Fruit fly (Drosophila melanogaster) whole organism, prepupa: ENCODE data around the gene Cp16.

Experiments used
- Blimp-1 ChIP-seq: fragments of 200-800 bp; sonication (Bioruptor generic); optimal IDR thresholded peaks from 3 replicates; lab custom pipeline; 2017; ENCODE audit warnings: missing biosample characterization, missing genetic modification characterization, mild to moderate bottlenecking, moderate library complexity, missing genetic modification reagents
- CG10631 ChIP-seq: fragments of 200-800 bp; sonication (Bioruptor generic); optimal IDR thresholded peaks from 2 replicates; lab custom pipeline; 2016; ENCODE audit warnings: missing biosample characterization, missing genetic modification characterization
- CG10669 ChIP-seq: fragments of 200-800 bp; sonication (Bioruptor generic); optimal IDR thresholded peaks from 3 replicates; lab custom pipeline; 2018; ENCODE audit warnings: missing biosample characterization, mild to moderate bottlenecking, missing genetic modification characterization, moderate library complexity
- CG11762 ChIP-seq: fragments of 200-800 bp; sonication (Bioruptor generic); optimal IDR thresholded peaks from 3 replicates; lab custom pipeline; 2016; ENCODE audit warnings: missing biosample characterization, missing genetic modification characterization; ENCODE audit not compliant: insufficient read depth
- CG11902 ChIP-seq: fragments of 200-800 bp; sonication (Bioruptor generic); optimal IDR thresholded peaks from 3 replicates; lab custom pipeline; 2016; ENCODE audit warnings: missing biosample characterization, missing genetic modification characterization
- CG15336 ChIP-seq: fragments of 200-800 bp; sonication (Bioruptor generic); IDR thresholded peaks from 2 replicates; pipeline ENCODE4 v1.3.6; 2022; ENCODE audit warnings: missing biosample characterization, missing genetic modification characterization
- CG1621 ChIP-seq: fragments of 200-800 bp; sonication (Bioruptor generic); optimal IDR thresholded peaks from 3 replicates; lab custom pipeline; 2018; ENCODE audit warnings: missing biosample characterization, mild to moderate bottlenecking, missing genetic modification characterization
- CG3032 ChIP-seq: fragments of 200-800 bp; optimal IDR thresholded peaks from 2 replicates; lab custom pipeline; 2019; ENCODE audit warnings: missing biosample characterization, mild to moderate bottlenecking, missing genetic modification characterization, moderate library complexity
- CG31627 ChIP-seq: fragments of 200-800 bp; sonication (Bioruptor generic); optimal IDR thresholded peaks from 3 replicates; lab custom pipeline; 2016; ENCODE audit warnings: missing biosample characterization, missing genetic modification characterization
- CG3919 ChIP-seq: fragments of 200-800 bp; sonication (Bioruptor generic); optimal IDR thresholded peaks from 3 replicates; lab custom pipeline; 2016; ENCODE audit warnings: missing biosample characterization, missing genetic modification characterization
- CG4318 ChIP-seq: fragments of 200-800 bp; sonication (Bioruptor generic); optimal IDR thresholded peaks from 3 replicates; lab custom pipeline; 2017; ENCODE audit warnings: missing biosample characterization, mild to moderate bottlenecking, missing genetic modification characterization
- CG6276 ChIP-seq: fragments of 200-800 bp; sonication (Bioruptor generic); optimal IDR thresholded peaks from 2 replicates; lab custom pipeline; 2017; ENCODE audit warnings: missing biosample characterization, mild to moderate bottlenecking, missing genetic modification characterization
- CG6792 ChIP-seq: fragments of 200-800 bp; sonication (Bioruptor generic); optimal IDR thresholded peaks from 3 replicates; lab custom pipeline; 2016; ENCODE audit warnings: missing biosample characterization, missing genetic modification characterization
- CG6808 ChIP-seq: fragments of 200-800 bp; sonication (Bioruptor generic); optimal IDR thresholded peaks from 3 replicates; lab custom pipeline; 2017; ENCODE audit warnings: missing biosample characterization, missing genetic modification characterization, mild to moderate bottlenecking, moderate library complexity, missing genetic modification reagents
- CG6854 ChIP-seq: fragments of 200-800 bp; sonication (Bioruptor generic); optimal IDR thresholded peaks from 2 replicates; lab custom pipeline; 2017; ENCODE audit warnings: missing biosample characterization, mild to moderate bottlenecking, missing genetic modification characterization
- CG7368 ChIP-seq: fragments of 200-800 bp; sonication (Bioruptor generic); optimal IDR thresholded peaks from 3 replicates; lab custom pipeline; 2016; ENCODE audit warnings: missing biosample characterization, missing genetic modification characterization
- CG8119 ChIP-seq: fragments of 200-800 bp; sonication (Bioruptor generic); IDR thresholded peaks from 3 replicates; pipeline ENCODE4 v1.3.6; 2022; ENCODE audit warnings: missing biosample characterization, missing genetic modification characterization
- CG8319 ChIP-seq: fragments of 200-800 bp; sonication (Bioruptor generic); optimal IDR thresholded peaks from 3 replicates; lab custom pipeline; 2016; ENCODE audit warnings: missing biosample characterization, missing genetic modification characterization
- CG8632 ChIP-seq: fragments of 200-800 bp; sonication (Bioruptor generic); optimal IDR thresholded peaks from 3 replicates; lab custom pipeline; 2016; ENCODE audit warnings: missing biosample characterization, missing genetic modification characterization
- CG9139 ChIP-seq: fragments of 200-800 bp; sonication (Bioruptor generic); optimal IDR thresholded peaks from 3 replicates; lab custom pipeline; 2017; ENCODE audit warnings: missing biosample characterization, mild to moderate bottlenecking, missing genetic modification characterization
- Eip78C ChIP-seq: fragments of 200-800 bp; sonication (Bioruptor generic); peaks from one replicate; lab custom pipeline; 2016; ENCODE audit warnings: missing biosample characterization, missing genetic modification characterization
- Eip93F ChIP-seq: fragments of 200-800 bp; sonication (Bioruptor generic); optimal IDR thresholded peaks from 2 replicates; lab custom pipeline; 2016; ENCODE audit warnings: missing biosample characterization, mild to moderate bottlenecking, missing genetic modification characterization
- Ets21C ChIP-seq: fragments of 200-800 bp; sonication (Bioruptor generic); optimal IDR thresholded peaks from 3 replicates; lab custom pipeline; 2016; ENCODE audit warnings: missing biosample characterization, missing genetic modification characterization
- Ets96B ChIP-seq: fragments of 200-800 bp; optimal IDR thresholded peaks from 2 replicates; lab custom pipeline; 2019; ENCODE audit warnings: missing biosample characterization, mild to moderate bottlenecking, missing genetic modification characterization, moderate library complexity
- Hr39 ChIP-seq: fragments of 200-800 bp; sonication (Bioruptor generic); optimal IDR thresholded peaks from 2 replicates; lab custom pipeline; 2016; ENCODE audit warnings: missing biosample characterization, missing genetic modification characterization
- Hr4 ChIP-seq: fragments of 200-800 bp; sonication (Bioruptor generic); optimal IDR thresholded peaks from 3 replicates; lab custom pipeline; 2016; ENCODE audit warnings: missing biosample characterization, missing genetic modification characterization
- Met ChIP-seq: fragments of 200-800 bp; sonication (Bioruptor generic); optimal IDR thresholded peaks from 3 replicates; lab custom pipeline; 2016; ENCODE audit warnings: missing biosample characterization, missing genetic modification characterization
- OdsH ChIP-seq: fragments of 200-800 bp; sonication (Bioruptor generic); optimal IDR thresholded peaks from 3 replicates; lab custom pipeline; 2016; ENCODE audit warnings: missing biosample characterization, missing genetic modification characterization
- Smox ChIP-seq: fragments of 200-800 bp; sonication (Bioruptor generic); optimal IDR thresholded peaks from 3 replicates; lab custom pipeline; 2016; ENCODE audit warnings: missing biosample characterization, missing genetic modification characterization
- Sox102F ChIP-seq: fragments of 200-800 bp; sonication (Bioruptor generic); optimal IDR thresholded peaks from 2 replicates; lab custom pipeline; 2016; ENCODE audit warnings: missing biosample characterization, mild to moderate bottlenecking, missing genetic modification characterization
- Sox14 ChIP-seq: fragments of 200-800 bp; sonication (Bioruptor generic); optimal IDR thresholded peaks from 3 replicates; lab custom pipeline; 2016; ENCODE audit warnings: missing biosample characterization, missing genetic modification characterization
- Sox15 ChIP-seq: fragments of 200-800 bp; sonication (Bioruptor generic); optimal IDR thresholded peaks from 3 replicates; lab custom pipeline; 2016; ENCODE audit warnings: missing biosample characterization, missing genetic modification characterization
- achi ChIP-seq: fragments of 200-800 bp; sonication (Bioruptor generic); optimal IDR thresholded peaks from 3 replicates; lab custom pipeline; 2016; ENCODE audit warnings: missing biosample characterization, missing genetic modification characterization
- cyc ChIP-seq: fragments of 200-800 bp; sonication (Bioruptor generic); optimal IDR thresholded peaks from 3 replicates; lab custom pipeline; 2016; ENCODE audit warnings: missing biosample characterization, missing genetic modification characterization
- dac ChIP-seq: fragments of 200-800 bp; sonication (Bioruptor generic); optimal IDR thresholded peaks from 2 replicates; lab custom pipeline; 2017; ENCODE audit warnings: missing biosample characterization, mild to moderate bottlenecking, missing genetic modification characterization
- esn ChIP-seq: fragments of 200-800 bp; sonication (Bioruptor generic); optimal IDR thresholded peaks from 2 replicates; lab custom pipeline; 2016; ENCODE audit warnings: missing biosample characterization, mild to moderate bottlenecking, missing genetic modification characterization, moderate library complexity
- fd59A ChIP-seq: fragments of 200-800 bp; sonication (Bioruptor generic); optimal IDR thresholded peaks from 2 replicates; lab custom pipeline; 2017; ENCODE audit warnings: missing biosample characterization, mild to moderate bottlenecking, missing genetic modification characterization, missing genetic modification reagents
- fd85E ChIP-seq: fragments of 200-800 bp; sonication (Bioruptor generic); optimal IDR thresholded peaks from 3 replicates; lab custom pipeline; 2016; ENCODE audit warnings: missing biosample characterization, missing genetic modification characterization
- pdm3 ChIP-seq: fragments of 200-800 bp; sonication (Bioruptor generic); optimal IDR thresholded peaks from 3 replicates; lab custom pipeline; 2016; ENCODE audit warnings: missing biosample characterization, missing genetic modification characterization
- spab ChIP-seq: fragments of 200-800 bp; sonication (Bioruptor generic); optimal IDR thresholded peaks from 2 replicates; lab custom pipeline; 2017; ENCODE audit warnings: missing biosample characterization, mild to moderate bottlenecking, missing genetic modification characterization, missing genetic modification reagents
- ss ChIP-seq, 2 experiments: fragments of 200-800 bp; sonication (Bioruptor generic); optimal IDR thresholded peaks; 2 replicates in 1 of 2; 3 replicates in 1 of 2; lab custom pipeline; 2017 to 2018; ENCODE audit warnings: mild to moderate bottlenecking in 2 of 2, missing biosample characterization in 2 of 2, missing genetic modification characterization in 2 of 2, moderate library complexity in 1 of 2
- topi ChIP-seq: fragments of 200-800 bp; sonication (Bioruptor generic); optimal IDR thresholded peaks from 3 replicates; lab custom pipeline; 2016; ENCODE audit warnings: missing biosample characterization, missing genetic modification characterization
- vri ChIP-seq: fragments of 200-800 bp; sonication (Bioruptor generic); optimal IDR thresholded peaks from 3 replicates; lab custom pipeline; 2016; ENCODE audit warnings: missing biosample characterization, mild to moderate bottlenecking, missing genetic modification characterization

Cp16 gene

dm6 chr3L:8772998-8773684, 41.4 kb downstream of the Cp16 start (continued):
- TF ChIP-seq fd85E (no peak), ss (GFP tag; optimal IDR thresholded peaks at IDR 0.05; lab: Kevin White, UChicago) (peak; percentile 47 to 63), CG8119 (GFP tag; lab: Robert Waterston, UW) (peak; percentile 88), topi (GFP tag; lab: Kevin White, UChicago) (peak; percentile 10), CG3919 (GFP tag; lab: Kevin White, UChicago) (peak; percentile 69), CG6276 (GFP tag; lab: Kevin White, UChicago) (peak; percentile 63), CG11762 (GFP tag; lab: Kevin White, UChicago) (peak; percentile 47), pdm3 (peak; percentile 72), CG6808 (peak; percentile 49), cyc (GFP tag; lab: Kevin White, UChicago) (no peak), CG10669 (GFP tag; lab: Kevin White, UChicago) (peak; percentile 65), Sox15 (GFP tag; lab: Kevin White, UChicago) (no peak), CG31627 (GFP tag; lab: Kevin White, UChicago) (peak; percentile 26), spab (GFP tag; lab: Kevin White, UChicago) (peak; percentile 56), CG4318 (GFP tag; lab: Kevin White, UChicago) (peak; percentile 46), CG10631 (GFP tag; lab: Kevin White, UChicago) (peak; percentile 35), Ets96B (tag; lab: Kevin White, UChicago) (peak; percentile 64), CG6854 (GFP tag; lab: Kevin White, UChicago) (no peak), fd59A (peak; percentile 66), esn (GFP tag; lab: Kevin White, UChicago) (peak; percentile 56), Met (GFP tag; lab: Kevin White, UChicago) (peak; percentile 37), OdsH (GFP tag; lab: Kevin White, UChicago) (peak; percentile 78), CG15336 (peak; percentile 86), CG8319 (GFP tag; lab: Kevin White, UChicago) (peak; percentile 13), Ets21C (no peak)

DNA sequence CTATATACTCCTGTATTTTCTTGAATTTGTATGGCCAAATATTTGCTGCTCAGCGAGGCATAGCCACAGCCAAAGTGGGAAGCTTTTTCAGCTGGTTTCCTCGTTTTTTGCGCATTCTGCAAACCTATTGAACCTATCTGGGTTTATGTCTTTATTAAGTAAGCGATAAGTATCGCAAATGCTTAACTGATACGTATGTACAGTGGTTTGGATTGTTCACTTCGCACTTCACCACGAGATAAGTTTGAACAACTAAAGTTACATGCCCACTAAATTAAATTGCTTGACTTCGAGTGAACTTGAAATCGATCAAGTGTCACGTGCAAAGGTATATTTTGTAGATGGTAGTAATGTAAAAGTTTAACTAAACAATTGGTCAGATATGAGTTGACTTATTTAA, 42.0 kb downstream of the Cp16 start:
- TF ChIP-seq achi (GFP tag; lab: Kevin White, UChicago) (no peak), vri (GFP tag; lab: Kevin White, UChicago) (peak; percentile 51), CG6808 (no peak), Hr4 (no peak)

DNA sequence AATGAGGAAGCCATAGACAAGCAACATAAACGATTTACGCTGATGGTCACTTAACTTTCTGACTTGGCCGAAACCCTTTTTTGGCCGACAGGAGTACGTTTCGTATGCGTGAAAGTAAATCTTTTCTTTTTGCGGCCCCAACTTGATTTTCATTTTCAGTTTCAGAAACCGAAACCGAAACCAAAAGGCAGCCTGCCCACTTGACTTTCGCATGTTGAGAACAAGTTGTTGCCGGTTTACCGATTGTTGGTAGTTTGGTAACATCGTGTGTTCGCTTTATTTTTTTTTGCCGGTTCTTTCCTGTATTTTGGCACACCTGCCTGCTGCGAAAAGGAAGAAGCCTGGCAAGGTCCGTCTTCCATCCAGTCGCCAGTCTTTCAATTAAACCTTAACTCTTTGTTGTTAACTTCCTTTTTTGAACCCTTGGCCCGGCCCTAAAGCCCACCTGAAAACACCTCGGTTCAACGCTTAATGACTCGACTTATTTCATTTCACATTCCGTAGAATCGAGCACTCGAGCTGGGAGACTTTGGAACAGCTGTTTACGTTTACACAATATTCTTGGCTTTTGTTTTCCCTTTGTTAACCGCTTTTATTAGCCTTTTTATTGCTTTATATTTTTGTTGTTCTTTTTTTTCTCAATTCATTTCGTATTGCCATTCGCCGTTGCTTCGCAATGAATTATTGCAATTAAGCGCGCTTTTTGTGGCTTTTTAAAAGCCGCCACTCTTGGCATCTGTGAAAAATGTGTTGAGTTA, 43.4 kb downstream of the Cp16 start:
- no peak for TF ChIP-seq CG15336
- TF ChIP-seq dac: no peak
- TF ChIP-seq CG3032 (tag; lab: Kevin White, UChicago): no peak
- peak; percentile 60 for TF ChIP-seq CG6808
- no peak for TF ChIP-seq Hr4
- no peak for TF ChIP-seq CG11762 (GFP tag; lab: Kevin White, UChicago)
- TF ChIP-seq CG11902 (GFP tag; lab: Kevin White, UChicago): no peak
- TF ChIP-seq CG6792 (GFP tag; lab: Kevin White, UChicago): no peak
- no peak for TF ChIP-seq Sox15 (GFP tag; lab: Kevin White, UChicago)
- no peak for TF ChIP-seq Smox
- no peak for TF ChIP-seq Eip93F (GFP tag; lab: Kevin White, UChicago)
- peak; percentile 73 for TF ChIP-seq Eip78C (GFP tag; lab: Kevin White, UChicago)
- peak; percentile 37 for TF ChIP-seq CG1621
- no peak for TF ChIP-seq CG8119 (GFP tag; lab: Robert Waterston, UW)
- TF ChIP-seq Ets21C: no peak
- no peak for TF ChIP-seq spab (GFP tag; lab: Kevin White, UChicago)
- no peak for TF ChIP-seq CG31627 (GFP tag; lab: Kevin White, UChicago)
- TF ChIP-seq topi (GFP tag; lab: Kevin White, UChicago): no peak
- TF ChIP-seq CG3919 (GFP tag; lab: Kevin White, UChicago): no peak
- TF ChIP-seq CG8632 (GFP tag; lab: Kevin White, UChicago): peak; percentile 15
- peak; percentile 38 for TF ChIP-seq vri (GFP tag; lab: Kevin White, UChicago)
- TF ChIP-seq Sox102F (GFP tag; lab: Kevin White, UChicago): no peak
- TF ChIP-seq CG6276 (GFP tag; lab: Kevin White, UChicago): no peak
- no peak for TF ChIP-seq Hr39 (GFP tag; lab: Kevin White, UChicago)
- peak; percentile 99 for TF ChIP-seq Blimp-1 (GFP tag; lab: Kevin White, UChicago)
- TF ChIP-seq esn (GFP tag; lab: Kevin White, UChicago): no peak
- TF ChIP-seq CG9139: peak; percentile 70
- TF ChIP-seq Sox14 (GFP tag; lab: Kevin White, UChicago): peak; percentile 32
- TF ChIP-seq CG7368 (GFP tag; lab: Kevin White, UChicago): no peak
- TF ChIP-seq Met (GFP tag; lab: Kevin White, UChicago): peak; percentile 27
